Worm (Caenorhabditis elegans) whole organism, young adult: ENCODE measurements around the gene srsx-12.

Experiments used
- B0019.2 ChIP-seq: fragments of 200-800 bp; sonication (Bioruptor generic); conservative IDR thresholded peaks from 2 replicates; pipeline ENCODE4 v1.3.6; 2022; ENCODE audit warnings: missing genetic modification reagents, missing genetic modification characterization, missing compliant biosample characterization
- B0035.1 ChIP-seq: sonication (generic microtip); optimal IDR thresholded peaks from 2 replicates; lab custom pipeline; 2016; ENCODE audit warnings: missing genetic modification characterization, mild to moderate bottlenecking, missing compliant biosample characterization, missing genotype, missing genetic modification reagents
- C17E4.6 ChIP-seq: fragments of 200-800 bp; sonication (Bioruptor generic); IDR thresholded peaks from 2 replicates; pipeline ENCODE4 v1.3.6; 2022; ENCODE audit warnings: missing genetic modification reagents, missing genetic modification characterization, missing compliant biosample characterization
- D2030.7 ChIP-seq: fragments of 200-800 bp; sonication (Bioruptor generic); IDR thresholded peaks from 2 replicates; pipeline ENCODE4 v1.3.6; 2022; ENCODE audit warnings: missing genetic modification reagents, missing genetic modification characterization, missing compliant biosample characterization
- F22D6.2 ChIP-seq: sonication (generic microtip); optimal IDR thresholded peaks from 2 replicates; lab custom pipeline; 2016; ENCODE audit warnings: mild to moderate bottlenecking, missing genetic modification characterization, missing compliant biosample characterization
- F33H1.4 ChIP-seq: fragments of 200-800 bp; sonication (Bioruptor generic); IDR thresholded peaks from 2 replicates; pipeline ENCODE4 v1.3.6; 2022; ENCODE audit warnings: missing genetic modification reagents, missing genetic modification characterization, missing compliant biosample characterization
- F57A8.1 ChIP-seq: fragments of 200-800 bp; sonication (Bioruptor generic); optimal IDR thresholded peaks from 2 replicates; lab custom pipeline; 2018; ENCODE audit warnings: mild to moderate bottlenecking, missing genetic modification characterization, moderate library complexity, missing compliant biosample characterization
- K11D2.4 ChIP-seq: fragments of 200-800 bp; sonication (Bioruptor generic); IDR thresholded peaks from 2 replicates; pipeline ENCODE4 v1.3.6; 2022; ENCODE audit warnings: missing genetic modification reagents, missing genetic modification characterization, missing compliant biosample characterization
- T26A5.8 ChIP-seq: sonication (generic microtip); optimal IDR thresholded peaks from 2 replicates; lab custom pipeline; 2016; ENCODE audit warnings: missing genetic modification characterization, missing compliant biosample characterization
- Y53G8AR.9 ChIP-seq: fragments of 200-800 bp; sonication (Bioruptor generic); conservative IDR thresholded peaks from 2 replicates; pipeline ENCODE4 v1.3.6; 2022; ENCODE audit warnings: missing genetic modification reagents, missing genetic modification characterization, missing compliant biosample characterization
- Y79H2A.3 ChIP-seq: fragments of 200-800 bp; sonication (Bioruptor generic); conservative IDR thresholded peaks from 2 replicates; pipeline ENCODE4 v1.3.6; 2022; ENCODE audit warnings: missing genetic modification reagents, missing genetic modification characterization, missing compliant biosample characterization
- ZK185.1 ChIP-seq: sonication (generic microtip); optimal IDR thresholded peaks from 2 replicates; lab custom pipeline; 2016; ENCODE audit warnings: mild to moderate bottlenecking, missing genetic modification characterization, missing compliant biosample characterization; ENCODE audit not compliant: poor library complexity, severe bottlenecking
- attf-6 ChIP-seq: fragments of 200-800 bp; sonication (Bioruptor generic); IDR thresholded peaks from 2 replicates; pipeline ENCODE4 v1.3.6; 2022; ENCODE audit warnings: missing genetic modification reagents, missing genetic modification characterization, missing compliant biosample characterization
- bed-2 ChIP-seq: fragments of 200-800 bp; sonication (Bioruptor generic); IDR thresholded peaks from 2 replicates; pipeline ENCODE4 v1.3.6; 2022; ENCODE audit warnings: missing genetic modification reagents, missing genetic modification characterization, missing compliant biosample characterization
- cebp-1 ChIP-seq, 2 experiments: fragments of 200-800 bp in 1 of 2; sonication (Bioruptor generic) in 1 of 2; sonication (generic microtip) in 1 of 2; IDR thresholded peaks in 1 of 2; optimal IDR thresholded peaks in 1 of 2; 2 replicates each; pipeline versions ENCODE4 v1.3.6 to Lab custom; 2017 to 2022; ENCODE audit warnings: missing compliant biosample characterization in 2 of 2, missing genetic modification characterization in 2 of 2, mild to moderate bottlenecking in 1 of 2, missing genetic modification reagents in 1 of 2, moderate library complexity in 1 of 2
- dox-1 ChIP-seq: fragments of 200-800 bp; sonication (Bioruptor generic); IDR thresholded peaks from 2 replicates; pipeline ENCODE4 v1.3.6; 2022; ENCODE audit warnings: missing genetic modification reagents, missing genetic modification characterization, missing compliant biosample characterization
- egl-18 ChIP-seq: fragments of 200-800 bp; sonication (Bioruptor generic); IDR thresholded peaks from 2 replicates; pipeline ENCODE4 v1.3.6; 2022; ENCODE audit warnings: missing genetic modification reagents, missing genetic modification characterization, missing compliant biosample characterization
- egrh-3 ChIP-seq: fragments of 200-800 bp; sonication (Bioruptor generic); IDR thresholded peaks from 2 replicates; pipeline ENCODE4 v1.3.6; 2022; ENCODE audit warnings: missing genetic modification reagents, missing genetic modification characterization, missing compliant biosample characterization
- ekl-4 ChIP-seq: fragments of 200-800 bp; sonication (Bioruptor generic); IDR thresholded peaks from 2 replicates; pipeline ENCODE4 v1.3.6; 2022; ENCODE audit warnings: missing genetic modification reagents, missing genetic modification characterization, missing compliant biosample characterization
- ets-4 ChIP-seq: fragments of 200-800 bp; sonication (Bioruptor generic); optimal IDR thresholded peaks from 2 replicates; lab custom pipeline; 2018; ENCODE audit warnings: mild to moderate bottlenecking, missing genetic modification characterization, missing compliant biosample characterization
- hlh-12 ChIP-seq: sonication (generic microtip); optimal IDR thresholded peaks from 2 replicates; lab custom pipeline; 2016; ENCODE audit warnings: missing genetic modification characterization, missing compliant biosample characterization
- hmg-1.2 ChIP-seq: fragments of 200-800 bp; sonication (Bioruptor generic); IDR thresholded peaks from 2 replicates; pipeline ENCODE4 v1.3.6; 2022; ENCODE audit warnings: missing genetic modification reagents, missing genetic modification characterization, missing compliant biosample characterization
- lag-1 ChIP-seq: fragments of 200-800 bp; sonication (Bioruptor generic); IDR thresholded peaks from 2 replicates; pipeline ENCODE4 v1.3.6; 2022; ENCODE audit warnings: missing genetic modification reagents, missing genetic modification characterization, missing compliant biosample characterization
- let-526 ChIP-seq: fragments of 200-800 bp; sonication (Bioruptor generic); IDR thresholded peaks from 2 replicates; pipeline ENCODE4 v1.3.6; 2022; ENCODE audit warnings: missing genetic modification reagents, missing genetic modification characterization, missing compliant biosample characterization
- lin-26 ChIP-seq: fragments of 200-800 bp; sonication (Bioruptor generic); IDR thresholded peaks from 2 replicates; pipeline ENCODE4 v1.3.6; 2022; ENCODE audit warnings: missing genetic modification reagents, missing genetic modification characterization, missing compliant biosample characterization
- lin-35 ChIP-seq, 3 experiments: fragments of 150-350 bp in 2 of 3; sonication (generic microtip) in 1 of 3; optimal IDR thresholded peaks; 2 replicates each; lab custom pipeline; 2014 to 2018; ENCODE audit warnings: missing biosample characterization in 3 of 3, missing genetic modification characterization in 3 of 3, missing genetic modification reagents in 3 of 3
- lin-54 ChIP-seq: fragments of 200-800 bp; sonication (Bioruptor generic); optimal IDR thresholded peaks from 2 replicates; lab custom pipeline; 2018; ENCODE audit warnings: mild to moderate bottlenecking, missing genetic modification characterization, missing compliant biosample characterization
- madf-3 ChIP-seq: fragments of 200-800 bp; sonication (Bioruptor generic); IDR thresholded peaks from 2 replicates; pipeline ENCODE4 v1.3.6; 2022; ENCODE audit warnings: missing genetic modification reagents, missing genetic modification characterization, missing compliant biosample characterization
- madf-6 ChIP-seq: fragments of 200-800 bp; sonication (Bioruptor generic); IDR thresholded peaks from 2 replicates; pipeline ENCODE4 v1.3.6; 2022; ENCODE audit warnings: missing genetic modification reagents, missing genetic modification characterization, missing compliant biosample characterization
- mes-4 ChIP-seq: sonication (generic microtip); optimal IDR thresholded peaks from 2 replicates; lab custom pipeline; 2016; ENCODE audit warnings: missing genotype, missing genetic modification characterization, missing compliant biosample characterization
- nhr-179 ChIP-seq: sonication (generic microtip); optimal IDR thresholded peaks from 2 replicates; lab custom pipeline; 2016; ENCODE audit warnings: mild to moderate bottlenecking, missing genetic modification characterization, missing compliant biosample characterization
- pbrm-1 ChIP-seq: fragments of 200-800 bp; sonication (Bioruptor generic); IDR thresholded peaks from 2 replicates; pipeline ENCODE4 v1.3.6; 2022; ENCODE audit warnings: missing genetic modification reagents, missing genetic modification characterization, missing compliant biosample characterization
- snpc-1.3 ChIP-seq: sonication (generic microtip); optimal IDR thresholded peaks from 2 replicates; lab custom pipeline; 2017; ENCODE audit warnings: missing genetic modification characterization, mild to moderate bottlenecking, missing compliant biosample characterization, antibody characterized with exemption, moderate library complexity, missing genotype, missing genetic modification reagents; ENCODE audit not compliant: insufficient read depth
- sptf-2 ChIP-seq: fragments of 200-800 bp; sonication (Bioruptor generic); optimal IDR thresholded peaks from 2 replicates; lab custom pipeline; 2018; ENCODE audit warnings: mild to moderate bottlenecking, missing genetic modification characterization, missing compliant biosample characterization
- tbx-9 ChIP-seq: sonication (generic microtip); optimal IDR thresholded peaks from 2 replicates; lab custom pipeline; 2016; ENCODE audit warnings: borderline replicate concordance, missing genetic modification characterization, inconsistent platforms, missing compliant biosample characterization
- unc-62 ChIP-seq: fragments of 150-350 bp; optimal IDR thresholded peaks from 2 replicates; lab custom pipeline; 2014; ENCODE audit warnings: missing biosample characterization, missing genetic modification reagents, missing genetic modification characterization
- xnd-1 ChIP-seq: sonication (generic microtip); optimal IDR thresholded peaks from 2 replicates; lab custom pipeline; 2016; ENCODE audit warnings: missing genotype, missing genetic modification reagents, missing genetic modification characterization, missing compliant biosample characterization
- zfh-2 ChIP-seq: fragments of 200-800 bp; sonication (Bioruptor generic); conservative IDR thresholded peaks from 2 replicates; pipeline ENCODE4 v1.3.6; 2022; ENCODE audit warnings: missing genetic modification reagents, missing genetic modification characterization, missing compliant biosample characterization
- ztf-6 ChIP-seq: fragments of 200-800 bp; sonication (Bioruptor generic); IDR thresholded peaks from 2 replicates; pipeline ENCODE4 v1.3.6; 2022; ENCODE audit warnings: missing genetic modification reagents, missing genetic modification characterization, missing compliant biosample characterization

Gene srsx-12

DNA sequence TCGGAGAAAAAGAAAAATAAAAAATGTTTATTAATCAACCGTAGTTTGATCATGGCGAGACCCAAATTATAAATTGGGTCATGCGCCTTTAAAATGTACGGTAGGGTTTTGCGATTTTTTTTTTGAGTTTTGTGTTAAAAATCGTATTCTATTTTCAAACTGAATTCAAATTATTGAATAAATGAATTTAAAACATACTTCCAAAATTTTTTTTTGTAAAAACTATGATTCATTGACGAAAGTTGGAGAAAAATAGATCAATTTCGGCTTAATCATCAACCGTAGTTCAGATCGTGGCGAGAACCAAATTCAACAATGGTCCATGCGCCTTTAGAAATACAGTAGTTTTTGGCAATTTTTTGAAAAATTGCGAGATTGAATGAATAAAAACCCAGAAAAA lies 17.2 kb downstream of the srsx-12 start (continued):
- no peak for TF ChIP-seq F57A8.1 (GFP tag; lab: Kevin White, UChicago)
- no peak for TF ChIP-seq egrh-3
- peak; percentile 98 for TF ChIP-seq xnd-1 (tag; lab: Kevin White, UChicago)
- TF ChIP-seq D2030.7 = peak; percentile 78
- TF ChIP-seq nhr-179 = no peak
- TF ChIP-seq F33H1.4 (GFP tag; lab: Robert Waterston, UW) = peak; percentile 93
- TF ChIP-seq lin-54 (GFP tag; lab: Kevin White, UChicago) = peak; percentile 75
- no peak for TF ChIP-seq unc-62 (GFP tag; lab: Kevin White, UChicago)
- TF ChIP-seq bed-2 (GFP tag; lab: Robert Waterston, UW) = no peak
- no peak for TF ChIP-seq madf-3
- peak; percentile 95 for TF ChIP-seq madf-6 (GFP tag; lab: Robert Waterston, UW)
- TF ChIP-seq B0035.1 (tag; lab: Kevin White, UChicago) = no peak
- no peak for TF ChIP-seq K11D2.4
- no peak for TF ChIP-seq B0019.2 (GFP tag; lab: Robert Waterston, UW)
- no peak for TF ChIP-seq egl-18
- TF ChIP-seq ekl-4 (GFP tag; lab: Robert Waterston, UW) = no peak
- TF ChIP-seq lin-35 (GFP tag; optimal IDR thresholded peaks at IDR 0.05; lab: Kevin White, UChicago) = no peak
- no peak for TF ChIP-seq sptf-2 (GFP tag; lab: Kevin White, UChicago)
- TF ChIP-seq ets-4 (GFP tag; lab: Kevin White, UChicago) = no peak
- TF ChIP-seq cebp-1 (GFP tag; IDR thresholded peaks at IDR 0.05; lab: Robert Waterston, UW) = no peak
- no peak for TF ChIP-seq cebp-1 (tag; optimal IDR thresholded peaks at IDR 0.05; lab: Kevin White, UChicago)
- TF ChIP-seq, all 124 proteins: peak for 13

DNA sequence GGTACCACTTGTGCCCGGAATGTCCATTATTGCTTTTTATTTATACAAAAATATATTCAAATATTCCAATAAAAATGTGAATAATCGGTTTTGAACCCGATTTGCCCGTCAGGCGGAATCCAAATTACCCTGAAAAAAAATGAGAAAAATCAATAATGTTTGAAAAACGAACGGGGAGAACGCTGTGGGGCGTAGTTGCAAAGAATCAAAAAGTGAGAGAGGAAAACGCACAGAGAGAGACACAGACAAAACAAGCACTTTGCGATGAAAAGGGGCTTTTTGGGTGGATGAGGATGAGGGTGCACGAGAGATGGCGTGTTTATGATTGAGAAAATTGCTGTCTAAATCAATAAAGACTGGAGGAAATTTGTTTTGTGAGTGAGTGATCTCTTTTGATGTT lies 17.8 kb downstream of the srsx-12 start, which contains the start of gene tam-1:
Gene tam-1 (minus strand): TSS at position 135 of the 400 bp plus-strand sequence.
- TF ChIP-seq C17E4.6 (GFP tag; lab: Robert Waterston, UW) (no peak), pbrm-1 (GFP tag; lab: Robert Waterston, UW) (no peak), cebp-1 (GFP tag; IDR thresholded peaks at IDR 0.05; lab: Robert Waterston, UW) (no peak), cebp-1 (tag; optimal IDR thresholded peaks at IDR 0.05; lab: Kevin White, UChicago) (peak; percentile 39), hmg-1.2 (GFP tag; lab: Robert Waterston, UW) (peak; percentile 20; the same call in 1 of the 2 replicates)

- no peak for TF ChIP-seq attf-6 (GFP tag; lab: Robert Waterston, UW)
- no peak for TF ChIP-seq snpc-1.3 (tag; lab: Kevin White, UChicago)
- no peak for TF ChIP-seq ZK185.1 (tag; lab: Kevin White, UChicago)
- no peak for TF ChIP-seq lin-26 (GFP tag; lab: Robert Waterston, UW)
- TF ChIP-seq tbx-9 (tag; lab: Kevin White, UChicago) = no peak
- TF ChIP-seq hmg-1.2 (GFP tag; lab: Robert Waterston, UW) = no peak
- no peak for TF ChIP-seq Y79H2A.3 (GFP tag; lab: Robert Waterston, UW)
- TF ChIP-seq ztf-6 = no peak
- TF ChIP-seq lag-1 (GFP tag; lab: Robert Waterston, UW) = no peak
- TF ChIP-seq T26A5.8 (tag; lab: Kevin White, UChicago) = no peak
- no peak for TF ChIP-seq hlh-12 (tag; lab: Kevin White, UChicago)
- TF ChIP-seq dox-1 (GFP tag; lab: Robert Waterston, UW) = 0 out of 2 replicates have a peak, but pooled peaks have one; percentile 16
- peak; percentile 25; the same call in 1 of the 2 replicates for TF ChIP-seq Y53G8AR.9
- TF ChIP-seq lin-35 (GFP tag; optimal IDR thresholded peaks at IDR 0.05; lab: Kevin White, UChicago) = no peak
- TF ChIP-seq F22D6.2 = no peak
- TF ChIP-seq mes-4 (tag; lab: Kevin White, UChicago) = no peak
- TF ChIP-seq zfh-2 (GFP tag; lab: Robert Waterston, UW) = peak; percentile 65
- TF ChIP-seq bed-2 (GFP tag; lab: Robert Waterston, UW) = no peak
- TF ChIP-seq xnd-1 (tag; lab: Kevin White, UChicago) = no peak
- no peak for TF ChIP-seq let-526
- TF ChIP-seq egrh-3 = peak; percentile 5; the same call in 1 of the 2 replicates
Observed at ce11 chrV:4960686-4961085, 20.1 kb downstream of the srsx-12 start.
